Fruit fly (Drosophila melanogaster) whole organism: ENCODE results near the gene CG11350.

Source experiments
- CG8478 ChIP-seq: fragments of >200 bp; optimal IDR thresholded peaks from 2 replicates; lab custom pipeline; 2018; ENCODE audit warnings: inconsistent platforms
- pan ChIP-seq: fragments of >200 bp; optimal IDR thresholded peaks from 2 replicates; lab custom pipeline; 2017
- psq ChIP-seq: fragments of >200 bp; optimal IDR thresholded peaks from 2 replicates; lab custom pipeline; 2017
- usp ChIP-seq: fragments of >200 bp; optimal IDR thresholded peaks from 2 replicates; lab custom pipeline; 2017; ENCODE audit warnings: missing biosample characterization, missing genetic modification characterization, mixed read lengths

DNA sequence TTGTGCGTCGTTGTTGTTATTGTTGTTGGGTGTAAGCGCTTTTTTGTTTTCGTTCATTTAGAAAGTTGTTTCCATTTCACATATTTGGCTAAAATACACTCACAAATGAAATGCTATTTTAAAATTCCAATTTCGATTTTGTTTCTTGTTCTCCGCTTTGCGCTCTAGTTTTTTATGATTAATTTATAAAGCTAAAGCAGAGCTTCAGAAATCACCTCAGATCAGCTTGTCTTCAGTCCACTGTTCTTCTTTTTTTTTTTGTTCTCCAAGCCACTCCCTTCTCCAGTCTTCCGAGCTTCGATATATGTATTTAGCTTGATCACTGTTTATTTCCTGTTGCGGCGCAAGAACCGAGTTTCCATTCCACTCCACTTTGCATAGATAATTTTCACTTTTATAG, 25.2 kb downstream of the CG11350 start:
- TF ChIP-seq CG8478 (no peak), usp (no peak), psq (lab: Kevin White, UChicago) (no peak), pan (lab: Kevin White, UChicago) (no peak)
